Fruit fly (Drosophila melanogaster) whole organism, prepupa: Measurements from ENCODE around the gene CG17242.

Experiments used
- CG10631 ChIP-seq: fragments of 200-800 bp; sonication (Bioruptor generic); optimal IDR thresholded peaks from 2 replicates; lab custom pipeline; 2016; ENCODE audit warnings: missing biosample characterization, missing genetic modification characterization
- CG10669 ChIP-seq: fragments of 200-800 bp; sonication (Bioruptor generic); optimal IDR thresholded peaks from 3 replicates; lab custom pipeline; 2018; ENCODE audit warnings: missing biosample characterization, mild to moderate bottlenecking, missing genetic modification characterization, moderate library complexity
- CG11762 ChIP-seq: fragments of 200-800 bp; sonication (Bioruptor generic); optimal IDR thresholded peaks from 3 replicates; lab custom pipeline; 2016; ENCODE audit warnings: missing biosample characterization, missing genetic modification characterization; ENCODE audit not compliant: insufficient read depth
- CG11902 ChIP-seq: fragments of 200-800 bp; sonication (Bioruptor generic); optimal IDR thresholded peaks from 3 replicates; lab custom pipeline; 2016; ENCODE audit warnings: missing biosample characterization, missing genetic modification characterization
- CG15336 ChIP-seq: fragments of 200-800 bp; sonication (Bioruptor generic); IDR thresholded peaks from 2 replicates; pipeline ENCODE4 v1.3.6; 2022; ENCODE audit warnings: missing biosample characterization, missing genetic modification characterization
- CG1621 ChIP-seq: fragments of 200-800 bp; sonication (Bioruptor generic); optimal IDR thresholded peaks from 3 replicates; lab custom pipeline; 2018; ENCODE audit warnings: missing biosample characterization, mild to moderate bottlenecking, missing genetic modification characterization
- CG16779 ChIP-seq: fragments of 200-800 bp; sonication (Bioruptor generic); optimal IDR thresholded peaks from 3 replicates; lab custom pipeline; 2017; ENCODE audit warnings: missing biosample characterization, mild to moderate bottlenecking, missing genetic modification characterization
- CG31627 ChIP-seq: fragments of 200-800 bp; sonication (Bioruptor generic); optimal IDR thresholded peaks from 3 replicates; lab custom pipeline; 2016; ENCODE audit warnings: missing biosample characterization, missing genetic modification characterization
- CG34406 ChIP-seq: fragments of 200-800 bp; sonication (Bioruptor generic); optimal IDR thresholded peaks from 3 replicates; lab custom pipeline; 2016; ENCODE audit warnings: missing biosample characterization, missing genetic modification characterization
- CG3919 ChIP-seq: fragments of 200-800 bp; sonication (Bioruptor generic); optimal IDR thresholded peaks from 3 replicates; lab custom pipeline; 2016; ENCODE audit warnings: missing biosample characterization, missing genetic modification characterization
- CG4318 ChIP-seq: fragments of 200-800 bp; sonication (Bioruptor generic); optimal IDR thresholded peaks from 3 replicates; lab custom pipeline; 2017; ENCODE audit warnings: missing biosample characterization, mild to moderate bottlenecking, missing genetic modification characterization
- CG6163 ChIP-seq: fragments of 200-800 bp; sonication (Bioruptor generic); IDR thresholded peaks from 3 replicates; pipeline ENCODE4 v1.3.6; 2022; ENCODE audit warnings: missing biosample characterization, missing genetic modification characterization
- CG6276 ChIP-seq: fragments of 200-800 bp; sonication (Bioruptor generic); optimal IDR thresholded peaks from 2 replicates; lab custom pipeline; 2017; ENCODE audit warnings: missing biosample characterization, mild to moderate bottlenecking, missing genetic modification characterization
- CG6854 ChIP-seq: fragments of 200-800 bp; sonication (Bioruptor generic); optimal IDR thresholded peaks from 2 replicates; lab custom pipeline; 2017; ENCODE audit warnings: missing biosample characterization, mild to moderate bottlenecking, missing genetic modification characterization
- CG7368 ChIP-seq: fragments of 200-800 bp; sonication (Bioruptor generic); optimal IDR thresholded peaks from 3 replicates; lab custom pipeline; 2016; ENCODE audit warnings: missing biosample characterization, missing genetic modification characterization
- CG8119 ChIP-seq: fragments of 200-800 bp; sonication (Bioruptor generic); IDR thresholded peaks from 3 replicates; pipeline ENCODE4 v1.3.6; 2022; ENCODE audit warnings: missing biosample characterization, missing genetic modification characterization
- CG8319 ChIP-seq: fragments of 200-800 bp; sonication (Bioruptor generic); optimal IDR thresholded peaks from 3 replicates; lab custom pipeline; 2016; ENCODE audit warnings: missing biosample characterization, missing genetic modification characterization
- CG8632 ChIP-seq: fragments of 200-800 bp; sonication (Bioruptor generic); optimal IDR thresholded peaks from 3 replicates; lab custom pipeline; 2016; ENCODE audit warnings: missing biosample characterization, missing genetic modification characterization
- CG9139 ChIP-seq: fragments of 200-800 bp; sonication (Bioruptor generic); optimal IDR thresholded peaks from 3 replicates; lab custom pipeline; 2017; ENCODE audit warnings: missing biosample characterization, mild to moderate bottlenecking, missing genetic modification characterization
- Eip78C ChIP-seq: fragments of 200-800 bp; sonication (Bioruptor generic); peaks from one replicate; lab custom pipeline; 2016; ENCODE audit warnings: missing biosample characterization, missing genetic modification characterization
- Eip93F ChIP-seq: fragments of 200-800 bp; sonication (Bioruptor generic); optimal IDR thresholded peaks from 2 replicates; lab custom pipeline; 2016; ENCODE audit warnings: missing biosample characterization, mild to moderate bottlenecking, missing genetic modification characterization
- Ets96B ChIP-seq: fragments of 200-800 bp; optimal IDR thresholded peaks from 2 replicates; lab custom pipeline; 2019; ENCODE audit warnings: missing biosample characterization, mild to moderate bottlenecking, missing genetic modification characterization, moderate library complexity
- Gug ChIP-seq: fragments of 200-800 bp; sonication (Bioruptor generic); IDR thresholded peaks from 2 replicates; pipeline ENCODE4 v1.3.6; 2022; ENCODE audit warnings: missing biosample characterization, missing genetic modification characterization
- Hr39 ChIP-seq: fragments of 200-800 bp; sonication (Bioruptor generic); optimal IDR thresholded peaks from 2 replicates; lab custom pipeline; 2016; ENCODE audit warnings: missing biosample characterization, missing genetic modification characterization
- Hr4 ChIP-seq: fragments of 200-800 bp; sonication (Bioruptor generic); optimal IDR thresholded peaks from 3 replicates; lab custom pipeline; 2016; ENCODE audit warnings: missing biosample characterization, missing genetic modification characterization
- OdsH ChIP-seq: fragments of 200-800 bp; sonication (Bioruptor generic); optimal IDR thresholded peaks from 3 replicates; lab custom pipeline; 2016; ENCODE audit warnings: missing biosample characterization, missing genetic modification characterization
- Smox ChIP-seq: fragments of 200-800 bp; sonication (Bioruptor generic); optimal IDR thresholded peaks from 3 replicates; lab custom pipeline; 2016; ENCODE audit warnings: missing biosample characterization, missing genetic modification characterization
- Sox14 ChIP-seq: fragments of 200-800 bp; sonication (Bioruptor generic); optimal IDR thresholded peaks from 3 replicates; lab custom pipeline; 2016; ENCODE audit warnings: missing biosample characterization, missing genetic modification characterization
- acj6 ChIP-seq: fragments of 200-800 bp; sonication (Bioruptor generic); optimal IDR thresholded peaks from 3 replicates; lab custom pipeline; 2016; ENCODE audit warnings: missing biosample characterization, missing genetic modification characterization
- esn ChIP-seq: fragments of 200-800 bp; sonication (Bioruptor generic); optimal IDR thresholded peaks from 2 replicates; lab custom pipeline; 2016; ENCODE audit warnings: missing biosample characterization, mild to moderate bottlenecking, missing genetic modification characterization, moderate library complexity
- fd59A ChIP-seq: fragments of 200-800 bp; sonication (Bioruptor generic); optimal IDR thresholded peaks from 2 replicates; lab custom pipeline; 2017; ENCODE audit warnings: missing biosample characterization, mild to moderate bottlenecking, missing genetic modification characterization, missing genetic modification reagents
- fd85E ChIP-seq: fragments of 200-800 bp; sonication (Bioruptor generic); optimal IDR thresholded peaks from 3 replicates; lab custom pipeline; 2016; ENCODE audit warnings: missing biosample characterization, missing genetic modification characterization
- fkh ChIP-seq: fragments of 200-800 bp; sonication (Bioruptor generic); optimal IDR thresholded peaks from 3 replicates; lab custom pipeline; 2017; ENCODE audit warnings: missing biosample characterization, mild to moderate bottlenecking, missing genetic modification characterization, moderate library complexity
- lz ChIP-seq: fragments of 200-800 bp; sonication (Bioruptor generic); optimal IDR thresholded peaks from 3 replicates; lab custom pipeline; 2016; ENCODE audit warnings: missing biosample characterization, missing genetic modification characterization
- pdm3 ChIP-seq: fragments of 200-800 bp; sonication (Bioruptor generic); optimal IDR thresholded peaks from 3 replicates; lab custom pipeline; 2016; ENCODE audit warnings: missing biosample characterization, missing genetic modification characterization
- salr ChIP-seq, 2 experiments: fragments of 200-800 bp; sonication (Bioruptor generic); optimal IDR thresholded peaks; 3 replicates each; lab custom pipeline; 2016 to 2018; ENCODE audit warnings: missing biosample characterization in 2 of 2, missing genetic modification characterization in 2 of 2, mild to moderate bottlenecking in 1 of 2
- spab ChIP-seq: fragments of 200-800 bp; sonication (Bioruptor generic); optimal IDR thresholded peaks from 2 replicates; lab custom pipeline; 2017; ENCODE audit warnings: missing biosample characterization, mild to moderate bottlenecking, missing genetic modification characterization, missing genetic modification reagents
- ss ChIP-seq, 2 experiments: fragments of 200-800 bp; sonication (Bioruptor generic); optimal IDR thresholded peaks; 2 replicates in 1 of 2; 3 replicates in 1 of 2; lab custom pipeline; 2017 to 2018; ENCODE audit warnings: mild to moderate bottlenecking in 2 of 2, missing biosample characterization in 2 of 2, missing genetic modification characterization in 2 of 2, moderate library complexity in 1 of 2
- vri ChIP-seq: fragments of 200-800 bp; sonication (Bioruptor generic); optimal IDR thresholded peaks from 3 replicates; lab custom pipeline; 2016; ENCODE audit warnings: missing biosample characterization, mild to moderate bottlenecking, missing genetic modification characterization

The CG17242 gene

dm6 chr2L:2254950-2255349 is 14.0 kb downstream of the CG17242 start, which contains the start of gene Send1:
TSS of gene Send1 (minus strand) at chr2L:2255050.
- TF ChIP-seq CG1621 (tag; lab: Kevin White, UChicago) (no peak), Eip93F (GFP tag; lab: Kevin White, UChicago) (no peak), CG16779 (tag; lab: Kevin White, UChicago) (no peak)
- TF ChIP-seq, all 60 proteins: peak for 0

dm6 chr2L:2252745-2253144 is 16.2 kb downstream of the CG17242 start, which contains the start of gene CG17234:
TSS of gene CG17234 (plus strand) at chr2L:2253045.
- TF ChIP-seq fd59A (GFP tag; lab: Kevin White, UChicago) (no peak), CG11902 (GFP tag; lab: Kevin White, UChicago) (no peak), vri (no peak), CG34406 (GFP tag; lab: Kevin White, UChicago) (no peak)

- TF ChIP-seq CG15336 (GFP tag; lab: Robert Waterston, UW): no peak
- TF ChIP-seq CG31627: no peak
- no peak for TF ChIP-seq CG11762 (GFP tag; lab: Kevin White, UChicago)
- no peak for TF ChIP-seq Smox
- no peak for TF ChIP-seq Gug (GFP tag; lab: Robert Waterston, UW)
- TF ChIP-seq fd85E (GFP tag; lab: Kevin White, UChicago): no peak
- no peak for TF ChIP-seq esn (GFP tag; lab: Kevin White, UChicago)
- no peak for TF ChIP-seq ss (GFP tag; optimal IDR thresholded peaks at IDR 0.05; lab: Kevin White, UChicago)
Observed at dm6 chr2L:2252241-2252640, 16.7 kb downstream of the CG17242 start, which contains the start of gene CG17239. TSS of gene CG17239 (minus strand) at chr2L:2252341.

- TF ChIP-seq CG8319 (GFP tag; lab: Kevin White, UChicago) (no peak), Hr39 (GFP tag; lab: Kevin White, UChicago) (no peak), OdsH (GFP tag; lab: Kevin White, UChicago) (no peak), CG6163 (no peak), lz (GFP tag; lab: Kevin White, UChicago) (no peak), Ets96B (tag; lab: Kevin White, UChicago) (no peak), CG34406 (GFP tag; lab: Kevin White, UChicago) (no peak), Sox14 (GFP tag; lab: Kevin White, UChicago) (no peak), salr (GFP tag; optimal IDR thresholded peaks at IDR 0.05; lab: Kevin White, UChicago) (no peak)
- TF ChIP-seq, all 60 proteins: peak for 0
Observed at dm6 chr2L:2251175-2251574, 17.8 kb downstream of the CG17242 start, which contains the start of gene Ser12. TSS of gene Ser12 (minus strand) at chr2L:2251275.

dm6 chr2L:2249578-2249977 is 19.4 kb downstream of the CG17242 start:
- TF ChIP-seq CG8319 (GFP tag; lab: Kevin White, UChicago) (no peak), Hr39 (GFP tag; lab: Kevin White, UChicago) (peak; percentile 10), CG11902 (GFP tag; lab: Kevin White, UChicago) (no peak), CG6854 (GFP tag; lab: Kevin White, UChicago) (no peak), lz (GFP tag; lab: Kevin White, UChicago) (no peak), ss (GFP tag; optimal IDR thresholded peaks at IDR 0.05; lab: Kevin White, UChicago) (no peak), CG6276 (no peak), Ets96B (tag; lab: Kevin White, UChicago) (no peak), CG10669 (GFP tag; lab: Kevin White, UChicago) (peak; percentile 5), vri (no peak), Eip93F (GFP tag; lab: Kevin White, UChicago) (no peak), fd85E (GFP tag; lab: Kevin White, UChicago) (no peak), Smox (no peak), CG11762 (GFP tag; lab: Kevin White, UChicago) (no peak), CG10631 (GFP tag; lab: Kevin White, UChicago) (peak; percentile 8), Hr4 (peak; percentile 21), Gug (GFP tag; lab: Robert Waterston, UW) (no peak), fkh (GFP tag; lab: Kevin White, UChicago) (no peak), pdm3 (GFP tag; lab: Kevin White, UChicago) (peak; percentile 22), spab (GFP tag; lab: Kevin White, UChicago) (no peak), CG7368 (GFP tag; lab: Kevin White, UChicago) (no peak), CG8632 (GFP tag; lab: Kevin White, UChicago) (no peak), Sox14 (GFP tag; lab: Kevin White, UChicago) (no peak), Eip78C (peak; percentile 63), CG8119 (0 out of 3 replicates have a peak, but pooled peaks have one; percentile 20), fd59A (GFP tag; lab: Kevin White, UChicago) (no peak), CG6163 (no peak), OdsH (GFP tag; lab: Kevin White, UChicago) (peak; percentile 13), CG3919 (GFP tag; lab: Kevin White, UChicago) (peak; percentile 25), CG4318 (GFP tag; lab: Kevin White, UChicago) (no peak), CG34406 (GFP tag; lab: Kevin White, UChicago) (no peak), salr (GFP tag; optimal IDR thresholded peaks at IDR 0.05; lab: Kevin White, UChicago) (no peak), esn (GFP tag; lab: Kevin White, UChicago) (no peak), CG9139 (GFP tag; lab: Kevin White, UChicago) (no peak), acj6 (GFP tag; lab: Kevin White, UChicago) (peak; percentile 31)
